Fruit fly (Drosophila melanogaster): Measurements from ENCODE around the gene Rph.

Rph gene

dm6 chrX:10741754-10742577 is 15.5 kb downstream of the Rph start:
- TF ChIP-seq cic (GFP tag; optimal IDR thresholded peaks at IDR 0.05), result no peak
- peak; percentile 91 for TF ChIP-seq pad (GFP tag; optimal IDR thresholded peaks at IDR 0.05)

DNA sequence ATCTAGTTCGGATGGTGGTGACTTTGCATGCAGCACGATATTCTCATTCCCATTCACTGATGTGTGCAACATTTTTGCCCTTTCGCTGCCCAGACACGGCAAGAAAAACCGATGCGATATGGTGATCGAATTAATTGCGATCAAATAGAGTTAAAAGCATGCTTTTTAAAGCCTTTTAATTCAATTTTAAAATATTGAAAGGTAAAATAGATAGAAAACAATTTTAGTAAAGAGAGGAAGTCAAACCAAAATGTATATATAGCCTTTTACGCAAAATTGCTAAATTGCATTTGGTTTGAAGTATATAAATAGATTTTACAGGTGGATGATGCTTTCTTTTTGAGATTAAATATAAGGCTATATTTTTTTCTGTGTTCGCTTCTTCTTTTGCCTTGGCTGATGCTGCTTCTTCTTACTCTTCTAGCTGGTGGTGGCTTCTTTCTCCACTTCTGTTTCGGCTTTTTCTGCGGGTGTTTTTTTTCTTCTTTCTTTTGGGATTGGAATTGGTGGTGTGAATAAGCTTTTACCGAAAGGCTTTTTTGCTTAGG is 16.4 kb downstream of the Rph start:
- no peak for TF ChIP-seq tj (GFP tag; optimal IDR thresholded peaks at IDR 0.05)
- no peak for TF ChIP-seq CG14711 (tag; optimal IDR thresholded peaks at IDR 0.05)
- no peak for TF ChIP-seq CG7045 (GFP tag; optimal IDR thresholded peaks at IDR 0.05)

- TF ChIP-seq cic (GFP tag; optimal IDR thresholded peaks at IDR 0.05) (peak; percentile 63), tj (GFP tag; optimal IDR thresholded peaks at IDR 0.05) (no peak), ovo (GFP tag; optimal IDR thresholded peaks at IDR 0.05) (peak; percentile 11), CG7045 (GFP tag; optimal IDR thresholded peaks at IDR 0.05) (no peak), CG11617 (GFP tag; optimal IDR thresholded peaks at IDR 0.05) (no peak), CG14711 (tag; optimal IDR thresholded peaks at IDR 0.05) (no peak)
These were observed 17.6 kb downstream of the Rph start for dm6 chrX:10739614-10740436.

DNA sequence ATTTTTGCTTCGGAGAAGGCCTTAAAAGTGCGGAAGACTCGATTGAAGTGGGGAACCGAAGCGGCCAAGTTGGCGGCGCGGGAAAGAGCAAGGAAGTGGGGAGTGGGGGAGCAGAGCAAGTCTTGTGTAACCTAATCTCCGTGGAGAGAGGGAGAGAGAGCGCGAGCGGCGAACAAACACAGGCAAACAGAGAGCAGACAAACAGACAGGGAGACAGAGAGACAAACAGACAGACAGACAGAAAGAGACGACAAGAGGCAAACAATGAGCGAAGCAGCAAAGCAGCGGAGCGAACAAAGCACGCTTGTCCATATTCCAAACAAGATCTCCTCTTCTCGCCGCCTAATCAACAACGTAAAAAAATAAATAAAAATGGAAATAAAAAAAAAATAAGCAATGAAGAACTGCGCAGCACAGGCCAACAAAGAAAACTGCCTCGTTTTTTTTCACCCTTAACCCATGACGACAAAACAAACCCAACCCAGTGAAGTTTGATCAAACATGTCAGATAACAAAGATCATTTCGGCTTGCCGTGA is 18.6 kb downstream of the Rph start:
- TF ChIP-seq cic (GFP tag; optimal IDR thresholded peaks at IDR 0.05) (no peak), CG7101 (tag; optimal IDR thresholded peaks at IDR 0.05) (no peak), kay (GFP tag; ENCODE audit: borderline replicate concordance) (no peak), CG7045 (GFP tag; optimal IDR thresholded peaks at IDR 0.05) (no peak), CG12768 (GFP tag; optimal IDR thresholded peaks at IDR 0.05) (peak; percentile 2), CG33017 (tag; optimal IDR thresholded peaks at IDR 0.05) (no peak)

dm6 chrX:10738151-10738430 is 19.4 kb downstream of the Rph start:
- TF ChIP-seq Mnt (GFP tag; optimal IDR thresholded peaks at IDR 0.05) (no peak), CG7101 (tag; optimal IDR thresholded peaks at IDR 0.05) (no peak), CG1620 (GFP tag; optimal IDR thresholded peaks at IDR 0.05) (no peak), CG33017 (tag; optimal IDR thresholded peaks at IDR 0.05) (no peak), CG11617 (GFP tag; optimal IDR thresholded peaks at IDR 0.05) (no peak), CG5204 (GFP tag; optimal IDR thresholded peaks at IDR 0.05) (no peak), kay (GFP tag; ENCODE audit: borderline replicate concordance) (no peak), pad (GFP tag; optimal IDR thresholded peaks at IDR 0.05) (no peak), Crg-1 (GFP tag; optimal IDR thresholded peaks at IDR 0.05) (no peak), tj (GFP tag; optimal IDR thresholded peaks at IDR 0.05) (no peak), cic (GFP tag; optimal IDR thresholded peaks at IDR 0.05) (no peak)

DNA sequence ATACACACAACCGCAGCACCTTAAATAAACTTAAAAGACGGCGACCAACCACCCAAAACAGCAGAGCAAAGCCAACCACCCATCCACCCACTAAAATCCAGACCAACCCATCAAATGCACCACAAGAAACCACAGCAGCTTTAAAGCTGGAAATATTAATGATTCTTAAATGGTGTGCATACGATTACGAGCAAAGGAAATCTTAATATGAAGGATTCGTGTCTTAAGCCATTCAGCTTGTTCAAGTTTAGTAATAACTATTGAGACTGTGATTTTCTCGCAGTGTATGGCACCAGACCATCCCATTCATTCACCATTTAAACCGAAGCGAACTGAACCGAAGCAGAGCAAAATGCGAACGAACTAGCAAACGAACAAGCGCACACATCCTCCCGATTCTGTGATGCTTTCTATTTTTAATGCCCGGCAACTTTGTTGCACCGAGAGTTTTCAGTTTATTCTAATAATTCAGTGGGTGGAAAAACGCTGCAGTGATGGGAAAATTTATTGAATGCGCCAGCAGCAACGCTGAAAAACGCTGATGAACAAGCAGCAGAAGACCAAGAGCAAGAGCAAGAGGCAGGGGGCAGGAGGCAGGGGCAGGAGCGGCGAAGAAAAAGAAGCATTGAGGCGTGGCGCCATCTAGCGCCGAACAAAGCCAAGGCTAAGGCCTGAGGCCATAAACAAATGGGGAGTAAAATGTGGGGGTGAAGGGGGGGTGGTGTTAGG is 19.9 kb downstream of the Rph start:
- TF ChIP-seq kay (GFP tag; ENCODE audit: borderline replicate concordance) (no peak), cnc (optimal IDR thresholded peaks at IDR 0.05) (no peak), Mnt (GFP tag; optimal IDR thresholded peaks at IDR 0.05) (peak; percentile 26), CG33017 (tag; optimal IDR thresholded peaks at IDR 0.05) (peak; percentile 31), CG11617 (GFP tag; optimal IDR thresholded peaks at IDR 0.05) (peak; percentile 37), tj (GFP tag; optimal IDR thresholded peaks at IDR 0.05) (peak; percentile 15), CG5204 (GFP tag; optimal IDR thresholded peaks at IDR 0.05) (peak; percentile 42), pad (GFP tag; optimal IDR thresholded peaks at IDR 0.05) (no peak), CG12768 (GFP tag; optimal IDR thresholded peaks at IDR 0.05) (peak; percentile 31), bab1 (GFP tag; optimal IDR thresholded peaks at IDR 0.05) (no peak), CG7045 (GFP tag; optimal IDR thresholded peaks at IDR 0.05) (peak; percentile 40), Clk (GFP tag; optimal IDR thresholded peaks at IDR 0.05) (peak; percentile 72), cic (GFP tag; optimal IDR thresholded peaks at IDR 0.05) (no peak), CG7101 (tag; optimal IDR thresholded peaks at IDR 0.05) (peak; percentile 63), Hr96 (GFP tag; optimal IDR thresholded peaks at IDR 0.05) (peak; percentile 47), Crg-1 (GFP tag; optimal IDR thresholded peaks at IDR 0.05) (no peak), CG14711 (tag; optimal IDR thresholded peaks at IDR 0.05) (peak; percentile 61), ovo (GFP tag; optimal IDR thresholded peaks at IDR 0.05) (no peak), CG1620 (GFP tag; optimal IDR thresholded peaks at IDR 0.05) (no peak), toe (GFP tag; optimal IDR thresholded peaks at IDR 0.05) (no peak)

All from whole organism, adult.